Worm (Caenorhabditis elegans) whole organism, L2 larva: ENCODE results near the gene F22F4.5.

Experiments used
- R02D3.7 ChIP-seq: fragments of 150-350 bp; optimal IDR thresholded peaks from 2 replicates; lab custom pipeline; 2014; ENCODE audit warnings: missing biosample characterization, missing genetic modification characterization
- Y55F3AM.14 ChIP-seq: fragments of 200-800 bp; sonication (Bioruptor generic); optimal IDR thresholded peaks from 2 replicates; lab custom pipeline; 2018; ENCODE audit warnings: mild to moderate bottlenecking, missing genetic modification characterization, missing compliant biosample characterization
- ZK546.5 ChIP-seq: sonication (generic microtip); optimal IDR thresholded peaks from 2 replicates; lab custom pipeline; 2017; ENCODE audit warnings: missing biosample characterization, missing genetic modification characterization
- alr-1 ChIP-seq: fragments of 150-350 bp; optimal IDR thresholded peaks from 2 replicates; lab custom pipeline; 2014; ENCODE audit warnings: missing biosample characterization, missing genetic modification characterization
- ama-1 ChIP-seq: fragments of 150-350 bp; optimal IDR thresholded peaks from 2 replicates; lab custom pipeline; 2018; ENCODE audit warnings: inconsistent platforms
- blmp-1 ChIP-seq: sonication (generic microtip); optimal IDR thresholded peaks from 2 replicates; lab custom pipeline; 2017; ENCODE audit warnings: missing genetic modification characterization, mild to moderate bottlenecking, missing compliant biosample characterization, antibody characterized with exemption, moderate library complexity; ENCODE audit not compliant: insufficient read depth
- crh-2 ChIP-seq: sonication (generic microtip); optimal IDR thresholded peaks from 2 replicates; lab custom pipeline; 2017; ENCODE audit warnings: missing biosample characterization, missing genetic modification characterization
- dmd-4 ChIP-seq: sonication (generic microtip); optimal IDR thresholded peaks from 2 replicates; lab custom pipeline; 2017; ENCODE audit warnings: missing biosample characterization, missing genetic modification characterization
- egl-27 ChIP-seq: sonication (generic microtip); optimal IDR thresholded peaks from 3 replicates; lab custom pipeline; 2017; ENCODE audit warnings: missing biosample characterization, missing genetic modification reagents, missing genetic modification characterization
- elt-1 ChIP-seq: fragments of 150-350 bp; optimal IDR thresholded peaks from 2 replicates; lab custom pipeline; 2014; ENCODE audit warnings: missing biosample characterization, missing genetic modification characterization
- fos-1 ChIP-seq: fragments of 150-350 bp; optimal IDR thresholded peaks from 2 replicates; lab custom pipeline; 2014; ENCODE audit warnings: missing biosample characterization, missing genetic modification characterization
- gmeb-1 ChIP-seq: fragments of 150-350 bp; optimal IDR thresholded peaks from 2 replicates; lab custom pipeline; 2014; ENCODE audit warnings: missing biosample characterization, missing genetic modification characterization
- lin-11 ChIP-seq: fragments of 150-350 bp; sonication (generic microtip); optimal IDR thresholded peaks from 2 replicates; lab custom pipeline; 2014; ENCODE audit warnings: missing biosample characterization, missing genetic modification characterization, inconsistent platforms, mixed read lengths
- lin-13 ChIP-seq: fragments of 150-350 bp; optimal IDR thresholded peaks from 2 replicates; lab custom pipeline; 2014; ENCODE audit warnings: missing biosample characterization, missing genetic modification reagents, missing genetic modification characterization
- lin-39 ChIP-seq: fragments of 150-350 bp; optimal IDR thresholded peaks from 2 replicates; lab custom pipeline; 2014; ENCODE audit warnings: missing biosample characterization, missing genetic modification reagents, missing genetic modification characterization
- lsy-2 ChIP-seq, 2 experiments: fragments of 150-350 bp in 1 of 2; sonication (generic microtip) in 1 of 2; optimal IDR thresholded peaks; 2 replicates each; lab custom pipeline; 2014 to 2017; ENCODE audit warnings: missing biosample characterization in 2 of 2, missing genetic modification characterization in 2 of 2
- mdl-1 ChIP-seq, 2 experiments: fragments of 150-350 bp in 1 of 2; sonication (generic microtip) in 1 of 2; optimal IDR thresholded peaks; 2 replicates each; lab custom pipeline; 2017; ENCODE audit warnings: missing biosample characterization in 2 of 2, missing genetic modification characterization in 2 of 2
- nhr-11 ChIP-seq: fragments of 150-350 bp; optimal IDR thresholded peaks from 2 replicates; lab custom pipeline; 2014; ENCODE audit warnings: missing biosample characterization, missing genetic modification characterization
- nhr-21 ChIP-seq: fragments of 150-350 bp; optimal IDR thresholded peaks from 2 replicates; lab custom pipeline; 2014; ENCODE audit warnings: missing biosample characterization, missing genetic modification characterization
- nhr-23 ChIP-seq: fragments of 150-350 bp; optimal IDR thresholded peaks from 2 replicates; lab custom pipeline; 2014; ENCODE audit warnings: missing biosample characterization, missing genetic modification reagents, missing genetic modification characterization
- nhr-237 ChIP-seq: fragments of 150-350 bp; optimal IDR thresholded peaks from 2 replicates; lab custom pipeline; 2014; ENCODE audit warnings: missing biosample characterization, missing genetic modification characterization
- nhr-25 ChIP-seq: fragments of 150-350 bp; sonication (generic microtip); optimal IDR thresholded peaks from 3 replicates; lab custom pipeline; 2014; ENCODE audit warnings: missing biosample characterization, missing genetic modification characterization
- nhr-6 ChIP-seq: fragments of 150-350 bp; optimal IDR thresholded peaks from 2 replicates; lab custom pipeline; 2014; ENCODE audit warnings: missing biosample characterization, missing genetic modification characterization
- peb-1 ChIP-seq: fragments of 150-350 bp; optimal IDR thresholded peaks from 2 replicates; lab custom pipeline; 2014; ENCODE audit warnings: missing biosample characterization, missing genetic modification characterization
- sma-9 ChIP-seq, 2 experiments: fragments of 150-350 bp in 1 of 2; sonication (generic microtip) in 1 of 2; optimal IDR thresholded peaks; 2 replicates each; lab custom pipeline; 2014 to 2016; ENCODE audit warnings: missing genetic modification characterization in 2 of 2, mild to moderate bottlenecking in 1 of 2, missing biosample characterization in 1 of 2, missing compliant biosample characterization in 1 of 2, missing genetic modification reagents in 1 of 2, moderate library complexity in 1 of 2
- unc-39 ChIP-seq: fragments of 150-350 bp; optimal IDR thresholded peaks from 2 replicates; lab custom pipeline; 2014; ENCODE audit warnings: missing biosample characterization, missing genetic modification characterization
- unc-55 ChIP-seq: fragments of 150-350 bp; sonication (generic microtip); optimal IDR thresholded peaks from 3 replicates; lab custom pipeline; 2014; ENCODE audit warnings: missing biosample characterization, missing genetic modification reagents, missing genetic modification characterization
- unc-62 ChIP-seq: fragments of 150-350 bp; optimal IDR thresholded peaks from 2 replicates; lab custom pipeline; 2014; ENCODE audit warnings: missing biosample characterization, missing genetic modification reagents, missing genetic modification characterization
- zag-1 ChIP-seq: fragments of 150-350 bp; optimal IDR thresholded peaks from 2 replicates; lab custom pipeline; 2014; ENCODE audit warnings: missing biosample characterization, missing genetic modification characterization
- ztf-1 ChIP-seq: fragments of 200-800 bp; sonication (Bioruptor generic); conservative IDR thresholded peaks from 2 replicates; pipeline ENCODE4 v1.3.6; 2022; ENCODE audit warnings: missing genetic modification characterization, missing compliant biosample characterization
- ztf-4 ChIP-seq: fragments of 150-350 bp; optimal IDR thresholded peaks from 2 replicates; lab custom pipeline; 2014; ENCODE audit warnings: missing biosample characterization, missing genetic modification characterization

The F22F4.5 gene

DNA sequence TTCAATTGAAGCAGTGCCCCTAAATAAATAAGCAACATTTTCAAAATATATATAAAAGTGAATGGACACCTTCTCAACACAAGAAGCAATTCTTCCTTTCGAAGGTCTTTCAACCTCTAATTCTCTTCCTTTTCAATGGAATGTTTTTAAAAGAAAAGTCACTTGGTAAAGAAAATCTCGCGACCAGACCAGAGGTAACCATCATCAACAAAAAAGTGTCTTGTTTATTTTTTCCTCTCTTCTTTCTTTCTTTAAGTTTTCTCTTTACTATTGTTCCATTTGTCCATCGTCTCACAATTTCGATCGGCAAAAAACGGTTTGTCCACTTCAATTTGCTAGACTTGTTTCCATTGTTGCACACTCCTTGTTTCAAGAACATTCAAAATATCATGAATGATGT is 22.4 kb upstream of the F22F4.5 start, which contains the start of gene C09B8.8:
Gene C09B8.8 (plus strand): TSS at position 397 of the 400 bp plus-strand sequence.
- TF ChIP-seq alr-1 (tag; lab: Kevin White, UChicago) (no peak), nhr-25 (tag; lab: Kevin White, UChicago) (peak; percentile 35), nhr-6 (tag; lab: Kevin White, UChicago) (no peak)

DNA sequence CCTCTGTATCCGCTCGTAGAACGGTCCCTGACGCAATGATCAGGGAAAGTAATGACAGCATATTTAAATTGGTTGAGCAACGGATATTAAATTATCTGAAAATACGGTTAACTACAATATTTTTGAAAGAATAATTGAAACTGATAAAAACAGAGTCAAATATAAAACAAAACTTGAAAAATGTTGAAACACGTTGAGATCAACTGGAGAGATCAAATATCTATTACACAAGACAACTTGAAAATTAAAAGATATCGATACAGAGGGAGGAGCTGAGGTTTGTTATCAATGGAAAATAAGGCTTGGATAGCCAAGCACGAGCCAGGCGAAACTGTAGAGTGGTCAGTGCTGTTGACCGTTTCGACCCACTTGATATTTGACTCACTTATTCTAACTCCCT is 17.9 kb upstream of the F22F4.5 start, which contains the start of gene C09B8.3:
Gene C09B8.3 (minus strand): TSS at position 101 of the 400 bp plus-strand sequence.
- TF ChIP-seq nhr-25 (tag; lab: Kevin White, UChicago) = no peak
- TF ChIP-seq unc-55 = no peak
- TF ChIP-seq ZK546.5 (tag; lab: Kevin White, UChicago) = no peak
- no peak for TF ChIP-seq fos-1 (tag; lab: Kevin White, UChicago)
- no peak for TF ChIP-seq gmeb-1 (tag; lab: Kevin White, UChicago)
- TF ChIP-seq zag-1 (tag; lab: Kevin White, UChicago) = no peak
- no peak for TF ChIP-seq crh-2 (tag; lab: Kevin White, UChicago)
- no peak for TF ChIP-seq peb-1 (tag; lab: Kevin White, UChicago)
- TF ChIP-seq blmp-1 (tag; lab: Kevin White, UChicago) = no peak
- no peak for TF ChIP-seq lin-39 (tag; lab: Kevin White, UChicago)
- no peak for TF ChIP-seq unc-62 (GFP tag; lab: Kevin White, UChicago)
- no peak for TF ChIP-seq nhr-237 (tag; lab: Kevin White, UChicago)
- no peak for TF ChIP-seq ztf-1
- TF ChIP-seq egl-27 (tag; lab: Kevin White, UChicago) = no peak
- TF ChIP-seq lsy-2 (tag; optimal IDR thresholded peaks at IDR 0.05; lab: Kevin White, UChicago) = no peak
- no peak for TF ChIP-seq mdl-1 (tag; optimal IDR thresholded peaks at IDR 0.05; lab: Kevin White, UChicago)
- TF ChIP-seq nhr-6 (tag; lab: Kevin White, UChicago) = no peak

DNA sequence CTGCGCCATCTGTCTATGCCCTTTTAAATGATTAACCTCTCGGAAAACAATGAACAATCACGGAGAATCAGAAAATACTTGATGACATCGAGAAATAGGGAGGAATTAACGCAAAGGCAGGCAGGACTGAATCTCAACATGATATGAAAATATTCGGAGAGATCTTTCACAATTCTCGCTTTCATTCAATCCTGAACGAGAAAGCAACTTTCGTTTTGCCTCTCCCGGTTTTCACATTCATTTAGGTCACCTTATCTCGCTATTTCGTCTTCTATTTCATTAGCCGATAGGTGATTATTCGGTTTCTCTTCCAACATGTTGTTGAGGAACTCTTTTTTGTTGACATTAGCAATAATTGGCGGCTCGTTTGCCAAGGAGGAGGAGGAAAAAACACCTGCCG is 11.6 kb upstream of the F22F4.5 start:
- TF ChIP-seq nhr-21 (tag; lab: Kevin White, UChicago) = peak; percentile 7
- no peak for TF ChIP-seq R02D3.7 (tag; lab: Kevin White, UChicago)
- TF ChIP-seq blmp-1 (tag; lab: Kevin White, UChicago) = peak; percentile 47
- TF ChIP-seq, all 48 proteins: peak for 2

DNA sequence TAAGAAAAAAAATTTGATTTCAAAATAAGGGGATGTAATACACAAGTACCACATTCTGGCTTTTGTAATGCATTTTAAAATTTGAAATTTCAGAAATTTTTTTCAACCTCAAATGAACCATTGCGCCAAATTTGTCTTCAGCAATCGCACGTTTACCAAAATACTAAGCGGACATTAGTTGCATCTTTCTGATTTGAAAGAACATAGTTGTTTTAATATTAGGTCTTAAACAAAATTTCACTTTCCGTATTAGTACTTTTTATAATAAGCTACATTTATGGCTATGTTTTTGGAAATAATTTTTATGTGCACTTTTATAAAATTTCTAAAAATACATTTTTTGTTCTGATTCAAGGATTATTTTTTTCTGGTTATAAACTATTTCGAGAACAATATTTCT is 11.2 kb upstream of the F22F4.5 start, which contains the start of gene sups-1:
Gene sups-1 (plus strand): TSS at position 301 of the 400 bp plus-strand sequence.
- TF ChIP-seq ztf-4 (tag; lab: Kevin White, UChicago) = no peak
- no peak for TF ChIP-seq fos-1 (tag; lab: Kevin White, UChicago)
- no peak for TF ChIP-seq nhr-11 (tag; lab: Kevin White, UChicago)
- no peak for TF ChIP-seq unc-55
- no peak for TF ChIP-seq gmeb-1 (tag; lab: Kevin White, UChicago)
- no peak for TF ChIP-seq elt-1 (tag; lab: Kevin White, UChicago)
- TF ChIP-seq crh-2 (tag; lab: Kevin White, UChicago) = no peak
- TF ChIP-seq unc-39 (tag; lab: Kevin White, UChicago) = no peak
- TF ChIP-seq ama-1 (lab: Kevin White, UChicago) = no peak
- no peak for TF ChIP-seq nhr-21 (tag; lab: Kevin White, UChicago)
- no peak for TF ChIP-seq dmd-4
- no peak for TF ChIP-seq blmp-1 (tag; lab: Kevin White, UChicago)
- TF ChIP-seq sma-9 (GFP tag; optimal IDR thresholded peaks at IDR 0.05; lab: Kevin White, UChicago) = no peak
- no peak for TF ChIP-seq sma-9 (tag; optimal IDR thresholded peaks at IDR 0.05; lab: Kevin White, UChicago)
- TF ChIP-seq lin-39 (tag; lab: Kevin White, UChicago) = no peak
- no peak for TF ChIP-seq ZK546.5 (tag; lab: Kevin White, UChicago)
- no peak for TF ChIP-seq R02D3.7 (tag; lab: Kevin White, UChicago)
- TF ChIP-seq nhr-23 (tag; lab: Kevin White, UChicago) = no peak
- no peak for TF ChIP-seq Y55F3AM.14 (GFP tag; lab: Kevin White, UChicago)

DNA sequence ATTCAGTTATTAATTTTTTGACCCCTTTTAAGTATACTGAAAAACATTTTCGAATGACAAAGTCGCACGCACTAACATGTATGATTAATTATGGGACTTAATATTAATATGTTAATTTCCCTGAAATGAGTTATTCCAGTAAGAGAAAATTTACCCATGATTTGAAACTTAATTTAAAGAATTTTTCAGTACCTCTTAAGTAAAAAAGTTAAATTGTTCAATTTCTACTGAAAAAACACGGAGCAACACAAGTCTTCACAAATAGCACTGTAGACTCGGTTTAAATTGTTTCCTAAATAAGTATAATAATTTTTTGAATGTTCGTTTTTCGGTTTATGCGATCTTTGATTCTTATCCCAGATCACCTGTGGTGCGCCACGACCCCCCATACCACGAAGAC is 9.8 kb upstream of the F22F4.5 start:
- no peak for TF ChIP-seq crh-2 (tag; lab: Kevin White, UChicago)

DNA sequence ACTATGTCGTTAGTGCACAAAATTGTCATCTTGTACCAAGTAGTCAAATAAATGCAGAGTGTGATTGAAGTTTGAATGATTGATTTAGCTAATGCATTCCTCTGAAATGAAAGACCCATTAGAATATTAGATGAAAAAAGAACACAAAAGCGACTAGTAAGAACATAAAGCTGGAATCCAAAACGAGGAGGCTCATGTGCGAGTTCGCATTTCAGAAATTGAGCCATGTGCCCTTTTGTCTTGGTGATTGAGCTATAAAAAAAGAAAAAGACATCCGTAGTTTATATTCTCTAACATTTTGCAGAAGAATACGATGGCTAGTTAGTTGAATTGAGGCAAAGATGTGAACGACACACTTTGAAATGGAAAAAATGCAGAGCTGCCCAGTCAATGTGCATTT is 8.8 kb upstream of the F22F4.5 start, which contains the start of gene F22F4.4:
Gene F22F4.4 (minus strand): TSS at position 101 of the 400 bp plus-strand sequence.
- no peak for TF ChIP-seq lin-39 (tag; lab: Kevin White, UChicago)
- no peak for TF ChIP-seq unc-55
- TF ChIP-seq elt-1 (tag; lab: Kevin White, UChicago) = no peak
- TF ChIP-seq sma-9 (GFP tag; optimal IDR thresholded peaks at IDR 0.05; lab: Kevin White, UChicago) = no peak
- no peak for TF ChIP-seq sma-9 (tag; optimal IDR thresholded peaks at IDR 0.05; lab: Kevin White, UChicago)
- no peak for TF ChIP-seq lin-13 (GFP tag; lab: Kevin White, UChicago)
- TF ChIP-seq alr-1 (tag; lab: Kevin White, UChicago) = no peak
- TF ChIP-seq nhr-6 (tag; lab: Kevin White, UChicago) = no peak
- TF ChIP-seq lin-11 (tag; lab: Kevin White, UChicago) = no peak
